Fruit fly (Drosophila melanogaster) whole organism, embryonic: Measurements from ENCODE around the gene CG1532.

Source experiments
- Abd-B ChIP-seq: fragments of 200-800 bp; sonication (Bioruptor generic); optimal IDR thresholded peaks from 2 replicates; lab custom pipeline; 2018; ENCODE audit warnings: missing biosample characterization, mild to moderate bottlenecking, missing genetic modification characterization, moderate library complexity
- Adf1 ChIP-seq: fragments of 200-800 bp; sonication (Bioruptor generic); IDR thresholded peaks from 2 replicates; pipeline ENCODE4 v1.3.6; 2022; ENCODE audit warnings: missing biosample characterization, missing genetic modification characterization
- Aef1 ChIP-seq: fragments of 200-800 bp; sonication (Bioruptor generic); IDR thresholded peaks from 3 replicates; pipeline ENCODE4 v1.3.6; 2022; ENCODE audit warnings: missing biosample characterization, missing genetic modification characterization
- Atf3 ChIP-seq: fragments of 200-800 bp; sonication (Bioruptor generic); optimal IDR thresholded peaks from 3 replicates; lab custom pipeline; 2016; ENCODE audit warnings: missing biosample characterization, missing genetic modification characterization
- Bdp1 ChIP-seq: fragments of 200-800 bp; sonication (Bioruptor generic); optimal IDR thresholded peaks from 3 replicates; lab custom pipeline; 2016; ENCODE audit warnings: missing biosample characterization, missing genetic modification characterization
- CG10979 ChIP-seq: fragments of 200-800 bp; sonication (Bioruptor generic); optimal IDR thresholded peaks from 2 replicates; lab custom pipeline; 2018; ENCODE audit warnings: missing biosample characterization, mild to moderate bottlenecking, missing genetic modification characterization, moderate library complexity
- CG11247 ChIP-seq: fragments of 200-800 bp; sonication (Bioruptor generic); IDR thresholded peaks from 2 replicates; pipeline ENCODE4 v1.3.6; 2022; ENCODE audit warnings: missing biosample characterization, missing genetic modification characterization
- CG11696 ChIP-seq: fragments of 200-800 bp; sonication (Bioruptor generic); IDR thresholded peaks from 2 replicates; pipeline ENCODE4 v1.3.6; 2022; ENCODE audit warnings: missing biosample characterization, missing genetic modification characterization
- CG13287 ChIP-seq: fragments of 200-800 bp; sonication (Bioruptor generic); IDR thresholded peaks from 2 replicates; pipeline ENCODE4 v1.3.6; 2022; ENCODE audit warnings: missing biosample characterization, missing genetic modification characterization; ENCODE audit not compliant: partially characterized antibody
- CG13296 ChIP-seq: fragments of 200-800 bp; sonication (Bioruptor generic); optimal IDR thresholded peaks from 3 replicates; lab custom pipeline; 2018; ENCODE audit warnings: missing biosample characterization, mild to moderate bottlenecking, missing genetic modification characterization
- CG13424 ChIP-seq: fragments of 200-800 bp; sonication (Bioruptor generic); optimal IDR thresholded peaks from 2 replicates; lab custom pipeline; 2019; ENCODE audit warnings: missing biosample characterization, mild to moderate bottlenecking, missing genetic modification characterization, moderate library complexity
- CG15073 ChIP-seq: fragments of 200-800 bp; sonication (Bioruptor generic); optimal IDR thresholded peaks from 2 replicates; lab custom pipeline; 2016; ENCODE audit warnings: missing biosample characterization, missing genetic modification characterization
- CG15514 ChIP-seq: fragments of 200-800 bp; sonication (Bioruptor generic); optimal IDR thresholded peaks from 3 replicates; lab custom pipeline; 2017; ENCODE audit warnings: missing biosample characterization, missing genetic modification characterization, mild to moderate bottlenecking, moderate library complexity, missing genetic modification reagents
- CG1602 ChIP-seq: fragments of 200-800 bp; sonication (Bioruptor generic); optimal IDR thresholded peaks from 3 replicates; lab custom pipeline; 2016; ENCODE audit warnings: missing biosample characterization, missing genetic modification characterization
- CG18011 ChIP-seq: fragments of 200-800 bp; sonication (Bioruptor generic); optimal IDR thresholded peaks from 2 replicates; lab custom pipeline; 2017; ENCODE audit warnings: missing biosample characterization, missing genetic modification characterization, mild to moderate bottlenecking, moderate library complexity, missing genotype
- CG2199 ChIP-seq: fragments of 200-800 bp; sonication (Bioruptor generic); IDR thresholded peaks from 3 replicates; pipeline ENCODE4 v1.3.6; 2022; ENCODE audit warnings: missing biosample characterization, missing genetic modification characterization
- CG4854 ChIP-seq: fragments of 200-800 bp; sonication (Bioruptor generic); optimal IDR thresholded peaks from 2 replicates; lab custom pipeline; 2016; ENCODE audit warnings: missing biosample characterization, missing genetic modification characterization, inconsistent platforms
- CG6854 ChIP-seq: fragments of 200-800 bp; sonication (Bioruptor generic); optimal IDR thresholded peaks from 3 replicates; lab custom pipeline; 2017; ENCODE audit warnings: missing biosample characterization, mild to moderate bottlenecking, missing genetic modification characterization
- CG9609 ChIP-seq: fragments of 200-800 bp; sonication (Bioruptor generic); optimal IDR thresholded peaks from 3 replicates; lab custom pipeline; 2016; ENCODE audit warnings: missing biosample characterization, missing genetic modification characterization
- Dll ChIP-seq: fragments of 200-800 bp; sonication (Bioruptor generic); IDR thresholded peaks from 4 replicates; pipeline ENCODE4 v1.3.6; 2022; ENCODE audit warnings: missing biosample characterization, missing genetic modification characterization; ENCODE audit not compliant: partially characterized antibody
- Drgx ChIP-seq: fragments of 200-800 bp; sonication (Bioruptor generic); IDR thresholded peaks from 2 replicates; pipeline ENCODE4 v1.3.6; 2022; ENCODE audit warnings: missing biosample characterization, missing genetic modification characterization
- Hmx ChIP-seq: fragments of 200-800 bp; sonication (Bioruptor generic); optimal IDR thresholded peaks from 2 replicates; lab custom pipeline; 2016; ENCODE audit warnings: missing biosample characterization, missing genetic modification characterization
- Ptx1 ChIP-seq: fragments of 200-800 bp; sonication (Bioruptor generic); IDR thresholded peaks from 2 replicates; pipeline ENCODE4 v1.3.6; 2022; ENCODE audit warnings: missing biosample characterization, missing genetic modification characterization
- Spps ChIP-seq: fragments of 200-800 bp; sonication (Bioruptor generic); optimal IDR thresholded peaks from 2 replicates; lab custom pipeline; 2018; ENCODE audit warnings: missing biosample characterization, mild to moderate bottlenecking, missing genetic modification characterization
- Tbp ChIP-seq: fragments of >200 bp; optimal IDR thresholded peaks from 2 replicates; lab custom pipeline; 2018; ENCODE audit warnings: missing biosample characterization, missing genetic modification characterization
- al ChIP-seq: fragments of 200-800 bp; sonication (Bioruptor generic); IDR thresholded peaks from 2 replicates; pipeline ENCODE4 v1.3.6; 2022; ENCODE audit warnings: missing biosample characterization, missing genetic modification characterization
- amos ChIP-seq: fragments of 200-800 bp; sonication (Bioruptor generic); IDR thresholded peaks from 2 replicates; pipeline ENCODE4 v1.3.6; 2022; ENCODE audit warnings: missing biosample characterization, missing genetic modification characterization; ENCODE audit not compliant: partially characterized antibody
- aop ChIP-seq: fragments of 200-800 bp; sonication (Bioruptor generic); IDR thresholded peaks from 2 replicates; pipeline ENCODE4 v1.3.6; 2022; ENCODE audit warnings: missing biosample characterization, missing genetic modification characterization
- bbx ChIP-seq: fragments of 200-800 bp; sonication (Bioruptor generic); IDR thresholded peaks from 2 replicates; pipeline ENCODE4 v1.3.6; 2022; ENCODE audit warnings: missing biosample characterization, missing genetic modification characterization; ENCODE audit not compliant: partially characterized antibody
- btn ChIP-seq: fragments of 200-800 bp; sonication (Bioruptor generic); optimal IDR thresholded peaks from 2 replicates; lab custom pipeline; 2016; ENCODE audit warnings: missing biosample characterization, missing genetic modification characterization
- crp ChIP-seq, 2 experiments: fragments of 200-800 bp; sonication (Bioruptor generic); optimal IDR thresholded peaks; 2 replicates in 1 of 2; 3 replicates in 1 of 2; lab custom pipeline; 2017; ENCODE audit warnings: missing biosample characterization in 2 of 2, missing genetic modification characterization in 2 of 2, mild to moderate bottlenecking in 1 of 2, moderate library complexity in 1 of 2
- gce ChIP-seq: fragments of 200-800 bp; sonication (Bioruptor generic); IDR thresholded peaks from 3 replicates; pipeline ENCODE4 v1.3.6; 2022; ENCODE audit warnings: missing biosample characterization, missing genetic modification characterization
- gcm ChIP-seq: fragments of 200-800 bp; sonication (Bioruptor generic); optimal IDR thresholded peaks from 2 replicates; lab custom pipeline; 2019; ENCODE audit warnings: missing biosample characterization, mild to moderate bottlenecking, missing genetic modification characterization, moderate library complexity
- gem ChIP-seq: fragments of 200-800 bp; sonication (Bioruptor generic); optimal IDR thresholded peaks from 2 replicates; lab custom pipeline; 2019; ENCODE audit warnings: missing biosample characterization, mild to moderate bottlenecking, missing genetic modification characterization, moderate library complexity
- hbn ChIP-seq: fragments of 200-800 bp; sonication (Bioruptor generic); IDR thresholded peaks from 2 replicates; pipeline ENCODE4 v1.3.6; 2022; ENCODE audit warnings: missing biosample characterization, missing genetic modification characterization; ENCODE audit not compliant: partially characterized antibody
- hkb ChIP-seq, 2 experiments: fragments of 200-800 bp in 1 of 2; fragments of >200 bp in 1 of 2; sonication (Bioruptor generic) in 1 of 2; IDR thresholded peaks in 1 of 2; optimal IDR thresholded peaks in 1 of 2; 2 replicates each; pipeline versions ENCODE4 v1.3.6 to Lab custom; 2017 to 2022; ENCODE audit warnings: missing biosample characterization in 1 of 2, missing genetic modification characterization in 1 of 2
- insv ChIP-seq, 2 experiments: fragments of 200-800 bp; sonication (Bioruptor generic); optimal IDR thresholded peaks; 3 replicates each; lab custom pipeline; 2016 to 2018; ENCODE audit warnings: missing biosample characterization in 2 of 2, missing genetic modification characterization in 2 of 2
- jigr1 ChIP-seq: fragments of 200-800 bp; sonication (Bioruptor generic); IDR thresholded peaks from 3 replicates; pipeline ENCODE4 v1.3.6; 2022; ENCODE audit warnings: missing biosample characterization, missing genetic modification characterization
- kni ChIP-seq: fragments of 200-800 bp; sonication (Bioruptor generic); optimal IDR thresholded peaks from 3 replicates; lab custom pipeline; 2017; ENCODE audit warnings: mild to moderate bottlenecking, missing biosample characterization, missing genetic modification reagents, missing genetic modification characterization
- psq ChIP-seq: fragments of 200-800 bp; sonication (Bioruptor generic); optimal IDR thresholded peaks from 2 replicates; lab custom pipeline; 2017; ENCODE audit warnings: missing biosample characterization, missing genetic modification characterization
- rib ChIP-seq: fragments of 200-800 bp; sonication (Bioruptor generic); IDR thresholded peaks from 2 replicates; pipeline ENCODE4 v1.3.6; 2022; ENCODE audit warnings: missing biosample characterization, missing genetic modification characterization
- sens ChIP-seq: fragments of 200-800 bp; sonication (Bioruptor generic); peaks from one replicate; lab custom pipeline; 2016; ENCODE audit warnings: missing biosample characterization, missing genetic modification characterization
- shn ChIP-seq: fragments of 200-800 bp; sonication (Bioruptor generic); optimal IDR thresholded peaks from 3 replicates; lab custom pipeline; 2016; ENCODE audit warnings: missing biosample characterization, missing genetic modification characterization
- unpg ChIP-seq: fragments of 200-800 bp; sonication (Bioruptor generic); optimal IDR thresholded peaks from 3 replicates; lab custom pipeline; 2018; ENCODE audit warnings: missing biosample characterization, mild to moderate bottlenecking, missing genetic modification characterization, moderate library complexity
- yki ChIP-seq: fragments of >200 bp; optimal IDR thresholded peaks from 3 replicates; lab custom pipeline; 2018
- zen ChIP-seq: fragments of 200-800 bp; sonication (Bioruptor generic); optimal IDR thresholded peaks from 3 replicates; lab custom pipeline; 2018; ENCODE audit warnings: missing biosample characterization, mild to moderate bottlenecking, missing genetic modification characterization, moderate library complexity
- zfh1 ChIP-seq: fragments of 200-800 bp; sonication (Bioruptor generic); IDR thresholded peaks from 3 replicates; pipeline ENCODE4 v1.3.6; 2022; ENCODE audit warnings: missing biosample characterization, missing genetic modification characterization

Gene CG1532

DNA sequence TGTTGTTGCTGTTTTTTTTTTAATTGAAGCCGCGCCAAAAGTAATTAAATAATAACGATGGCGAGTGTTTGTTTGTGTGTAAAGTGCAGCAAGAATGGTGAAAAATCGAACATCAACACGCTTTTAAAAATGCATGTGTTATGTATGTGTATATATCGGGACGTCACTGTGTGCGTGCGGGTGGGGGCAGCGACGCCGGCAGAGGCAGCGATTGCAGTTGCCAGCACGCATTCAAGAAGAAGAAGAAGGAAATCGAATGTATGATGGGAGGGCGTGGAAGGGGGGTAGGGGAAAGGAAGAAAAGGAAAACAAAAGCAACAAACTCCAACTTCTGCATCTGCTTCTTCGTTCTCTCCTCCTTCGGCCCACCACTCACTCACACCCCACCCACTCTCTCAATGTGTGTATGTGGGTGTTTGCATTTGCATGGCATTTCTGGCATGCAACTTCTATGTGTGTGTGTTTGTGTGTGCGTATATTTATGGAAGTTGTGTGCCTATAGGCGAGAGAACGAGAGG lies 26.9 kb upstream of the CG1532 start (continued):
- TF ChIP-seq crp (GFP tag; optimal IDR thresholded peaks at IDR 0.05; lab: Kevin White, UChicago) (no peak), Drgx (GFP tag; lab: Robert Waterston, UW) (peak; percentile 44; the same call in 1 of the 2 replicates), gce (0 out of 3 replicates have a peak, but pooled peaks have one; percentile 13), rib (GFP tag; lab: Robert Waterston, UW) (peak; percentile 20; the same call in 1 of the 2 replicates), Adf1 (GFP tag; lab: Robert Waterston, UW) (peak; percentile 31; the same call in 1 of the 2 replicates), Aef1 (no peak), unpg (no peak), sens (GFP tag; lab: Kevin White, UChicago) (peak; percentile 53), CG15073 (GFP tag; lab: Kevin White, UChicago) (peak; percentile 75), kni (GFP tag; lab: Kevin White, UChicago) (peak; percentile 15), CG9609 (GFP tag; lab: Kevin White, UChicago) (no peak)

DNA sequence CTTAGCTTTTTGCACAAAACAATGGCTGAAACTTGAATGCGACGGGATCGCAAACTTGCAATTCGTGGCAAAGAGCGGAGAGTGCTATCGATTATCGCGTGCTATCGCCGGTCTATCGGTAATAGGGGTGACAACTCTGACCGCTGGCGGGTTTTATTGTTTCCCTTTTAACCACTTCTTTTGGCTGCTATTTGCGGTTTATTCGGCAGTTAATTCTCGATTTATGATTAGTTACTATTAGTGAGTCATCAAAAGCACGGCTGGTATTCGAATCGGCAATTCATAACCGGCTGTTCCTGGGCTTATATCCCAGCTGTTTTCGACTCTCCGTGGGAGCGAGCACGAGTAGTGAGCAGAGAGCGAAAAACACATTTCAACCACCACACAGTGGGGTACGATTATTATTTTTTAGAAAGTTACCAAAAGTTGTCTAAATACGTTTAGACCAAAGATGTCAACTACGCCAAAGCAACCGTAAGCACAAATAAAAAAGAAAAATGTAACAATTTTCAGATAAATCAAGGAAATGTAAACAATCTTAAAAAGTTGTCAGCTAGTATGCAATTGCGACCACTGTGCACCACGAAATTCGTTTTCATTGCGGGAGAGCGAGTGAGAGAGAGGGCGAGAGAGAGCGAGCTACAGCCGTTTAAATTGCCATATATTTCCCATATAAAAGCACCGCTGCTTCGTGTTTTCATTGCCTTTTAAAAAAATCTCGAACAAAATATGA lies 25.9 kb upstream of the CG1532 start, which contains the start of the genes Stt3A and bves:
TSS of gene Stt3A (minus strand) at position 89 of the 733 bp plus-strand sequence.
TSS of gene bves (plus strand) at position 115 of the 733 bp plus-strand sequence.
- TF ChIP-seq Ptx1 (GFP tag; lab: Robert Waterston, UW) (peak; percentile 97), btn (GFP tag; lab: Kevin White, UChicago) (peak; percentile 97), gce (peak; percentile 97), CG13424 (tag; lab: Kevin White, UChicago) (peak; percentile 98), gem (tag; lab: Kevin White, UChicago) (peak; percentile 99), psq (peak; percentile 94), CG11696 (GFP tag; lab: Robert Waterston, UW) (peak; percentile 94), Dll (GFP tag; lab: Robert Waterston, UW) (peak; percentile 75), al (GFP tag; lab: Robert Waterston, UW) (peak; percentile 95), CG10979 (tag; lab: Kevin White, UChicago) (peak; percentile 99), Tbp (GFP tag; lab: Kevin White, UChicago) (no peak), bbx (GFP tag; lab: Robert Waterston, UW) (peak; percentile 32; the same call in 1 of the 2 replicates), aop (no peak), Bdp1 (GFP tag; lab: Kevin White, UChicago) (peak; percentile 95), insv (GFP tag; optimal IDR thresholded peaks at IDR 0.05; lab: Kevin White, UChicago) (peak; percentile 77 to 79), CG1602 (GFP tag; lab: Kevin White, UChicago) (peak; percentile 97), yki (lab: Kevin White, UChicago) (no peak), CG13287 (GFP tag; lab: Robert Waterston, UW) (peak; percentile 79), CG18011 (peak; percentile 91), CG4854 (GFP tag; lab: Kevin White, UChicago) (peak; percentile 96), zen (tag; lab: Kevin White, UChicago) (peak; percentile 97), Drgx (GFP tag; lab: Robert Waterston, UW) (peak; percentile 98), CG6854 (GFP tag; lab: Kevin White, UChicago) (peak; percentile 98), Abd-B (peak; percentile 94), Spps (tag; lab: Kevin White, UChicago) (peak; percentile 98), hbn (GFP tag; lab: Robert Waterston, UW) (peak; percentile 55), Atf3 (peak; percentile 97), zfh1 (GFP tag; lab: Robert Waterston, UW) (peak; percentile 99), shn (GFP tag; lab: Kevin White, UChicago) (peak; percentile 99), CG2199 (GFP tag; lab: Robert Waterston, UW) (peak; percentile 96), Hmx (peak; percentile 94), CG15514 (peak; percentile 94), gcm (GFP tag; lab: Kevin White, UChicago) (peak; percentile 99), jigr1 (GFP tag; lab: Robert Waterston, UW) (peak; percentile 86), CG13296 (GFP tag; lab: Kevin White, UChicago) (peak; percentile 98), CG11247 (peak; percentile 96), amos (GFP tag; lab: Robert Waterston, UW) (peak; percentile 51; the same call in 1 of the 2 replicates), hkb (optimal IDR thresholded peaks at IDR 0.05; lab: Kevin White, UChicago) (no peak), hkb (GFP tag; IDR thresholded peaks at IDR 0.05; lab: Robert Waterston, UW) (peak; percentile 99)
